Fruit fly (Drosophila melanogaster) whole organism, prepupa: ENCODE data around the gene Gr28b.
A peak's percentile ranks its signal among the peaks of the same experiment; 100 is the strongest.

ENCODE experiments used
- Blimp-1 ChIP-seq: fragments of 200-800 bp; sonication (Bioruptor generic); optimal IDR thresholded peaks from 3 replicates; lab custom pipeline; 2017; ENCODE audit warnings: missing biosample characterization, missing genetic modification characterization, mild to moderate bottlenecking, moderate library complexity, missing genetic modification reagents
- CG10669 ChIP-seq: fragments of 200-800 bp; sonication (Bioruptor generic); optimal IDR thresholded peaks from 3 replicates; lab custom pipeline; 2018; ENCODE audit warnings: missing biosample characterization, mild to moderate bottlenecking, missing genetic modification characterization, moderate library complexity
- CG11294 ChIP-seq: fragments of 200-800 bp; sonication (Bioruptor generic); IDR thresholded peaks from 2 replicates; pipeline ENCODE4 v1.3.6; 2022; ENCODE audit warnings: missing biosample characterization, missing genetic modification characterization
- CG11762 ChIP-seq: fragments of 200-800 bp; sonication (Bioruptor generic); optimal IDR thresholded peaks from 3 replicates; lab custom pipeline; 2016; ENCODE audit warnings: missing biosample characterization, missing genetic modification characterization; ENCODE audit not compliant: insufficient read depth
- CG11902 ChIP-seq: fragments of 200-800 bp; sonication (Bioruptor generic); optimal IDR thresholded peaks from 3 replicates; lab custom pipeline; 2016; ENCODE audit warnings: missing biosample characterization, missing genetic modification characterization
- CG15336 ChIP-seq: fragments of 200-800 bp; sonication (Bioruptor generic); IDR thresholded peaks from 2 replicates; pipeline ENCODE4 v1.3.6; 2022; ENCODE audit warnings: missing biosample characterization, missing genetic modification characterization
- CG1621 ChIP-seq: fragments of 200-800 bp; sonication (Bioruptor generic); optimal IDR thresholded peaks from 3 replicates; lab custom pipeline; 2018; ENCODE audit warnings: missing biosample characterization, mild to moderate bottlenecking, missing genetic modification characterization
- CG16779 ChIP-seq: fragments of 200-800 bp; sonication (Bioruptor generic); optimal IDR thresholded peaks from 3 replicates; lab custom pipeline; 2017; ENCODE audit warnings: missing biosample characterization, mild to moderate bottlenecking, missing genetic modification characterization
- CG31627 ChIP-seq: fragments of 200-800 bp; sonication (Bioruptor generic); optimal IDR thresholded peaks from 3 replicates; lab custom pipeline; 2016; ENCODE audit warnings: missing biosample characterization, missing genetic modification characterization
- CG3919 ChIP-seq: fragments of 200-800 bp; sonication (Bioruptor generic); optimal IDR thresholded peaks from 3 replicates; lab custom pipeline; 2016; ENCODE audit warnings: missing biosample characterization, missing genetic modification characterization
- CG4318 ChIP-seq: fragments of 200-800 bp; sonication (Bioruptor generic); optimal IDR thresholded peaks from 3 replicates; lab custom pipeline; 2017; ENCODE audit warnings: missing biosample characterization, mild to moderate bottlenecking, missing genetic modification characterization
- CG6163 ChIP-seq: fragments of 200-800 bp; sonication (Bioruptor generic); IDR thresholded peaks from 3 replicates; pipeline ENCODE4 v1.3.6; 2022; ENCODE audit warnings: missing biosample characterization, missing genetic modification characterization
- CG6792 ChIP-seq: fragments of 200-800 bp; sonication (Bioruptor generic); optimal IDR thresholded peaks from 3 replicates; lab custom pipeline; 2016; ENCODE audit warnings: missing biosample characterization, missing genetic modification characterization
- CG6808 ChIP-seq: fragments of 200-800 bp; sonication (Bioruptor generic); optimal IDR thresholded peaks from 3 replicates; lab custom pipeline; 2017; ENCODE audit warnings: missing biosample characterization, missing genetic modification characterization, mild to moderate bottlenecking, moderate library complexity, missing genetic modification reagents
- CG6854 ChIP-seq: fragments of 200-800 bp; sonication (Bioruptor generic); optimal IDR thresholded peaks from 2 replicates; lab custom pipeline; 2017; ENCODE audit warnings: missing biosample characterization, mild to moderate bottlenecking, missing genetic modification characterization
- CG7368 ChIP-seq: fragments of 200-800 bp; sonication (Bioruptor generic); optimal IDR thresholded peaks from 3 replicates; lab custom pipeline; 2016; ENCODE audit warnings: missing biosample characterization, missing genetic modification characterization
- CG8119 ChIP-seq: fragments of 200-800 bp; sonication (Bioruptor generic); IDR thresholded peaks from 3 replicates; pipeline ENCODE4 v1.3.6; 2022; ENCODE audit warnings: missing biosample characterization, missing genetic modification characterization
- CG8632 ChIP-seq: fragments of 200-800 bp; sonication (Bioruptor generic); optimal IDR thresholded peaks from 3 replicates; lab custom pipeline; 2016; ENCODE audit warnings: missing biosample characterization, missing genetic modification characterization
- CG9139 ChIP-seq: fragments of 200-800 bp; sonication (Bioruptor generic); optimal IDR thresholded peaks from 3 replicates; lab custom pipeline; 2017; ENCODE audit warnings: missing biosample characterization, mild to moderate bottlenecking, missing genetic modification characterization
- Eip75B ChIP-seq: fragments of 200-800 bp; sonication (Bioruptor generic); optimal IDR thresholded peaks from 3 replicates; lab custom pipeline; 2016; ENCODE audit warnings: missing biosample characterization, missing genetic modification characterization
- Eip93F ChIP-seq: fragments of 200-800 bp; sonication (Bioruptor generic); optimal IDR thresholded peaks from 2 replicates; lab custom pipeline; 2016; ENCODE audit warnings: missing biosample characterization, mild to moderate bottlenecking, missing genetic modification characterization
- Ets21C ChIP-seq: fragments of 200-800 bp; sonication (Bioruptor generic); optimal IDR thresholded peaks from 3 replicates; lab custom pipeline; 2016; ENCODE audit warnings: missing biosample characterization, missing genetic modification characterization
- Ets96B ChIP-seq: fragments of 200-800 bp; optimal IDR thresholded peaks from 2 replicates; lab custom pipeline; 2019; ENCODE audit warnings: missing biosample characterization, mild to moderate bottlenecking, missing genetic modification characterization, moderate library complexity
- Hr38 ChIP-seq: sonication (Bioruptor generic); optimal IDR thresholded peaks from 2 replicates; lab custom pipeline; 2016; ENCODE audit warnings: missing biosample characterization, missing genetic modification characterization
- Hr39 ChIP-seq: fragments of 200-800 bp; sonication (Bioruptor generic); optimal IDR thresholded peaks from 2 replicates; lab custom pipeline; 2016; ENCODE audit warnings: missing biosample characterization, missing genetic modification characterization
- Hr4 ChIP-seq: fragments of 200-800 bp; sonication (Bioruptor generic); optimal IDR thresholded peaks from 3 replicates; lab custom pipeline; 2016; ENCODE audit warnings: missing biosample characterization, missing genetic modification characterization
- OdsH ChIP-seq: fragments of 200-800 bp; sonication (Bioruptor generic); optimal IDR thresholded peaks from 3 replicates; lab custom pipeline; 2016; ENCODE audit warnings: missing biosample characterization, missing genetic modification characterization
- Smox ChIP-seq: fragments of 200-800 bp; sonication (Bioruptor generic); optimal IDR thresholded peaks from 3 replicates; lab custom pipeline; 2016; ENCODE audit warnings: missing biosample characterization, missing genetic modification characterization
- Sox102F ChIP-seq: fragments of 200-800 bp; sonication (Bioruptor generic); optimal IDR thresholded peaks from 2 replicates; lab custom pipeline; 2016; ENCODE audit warnings: missing biosample characterization, mild to moderate bottlenecking, missing genetic modification characterization
- Sox14 ChIP-seq: fragments of 200-800 bp; sonication (Bioruptor generic); optimal IDR thresholded peaks from 3 replicates; lab custom pipeline; 2016; ENCODE audit warnings: missing biosample characterization, missing genetic modification characterization
- Sox15 ChIP-seq: fragments of 200-800 bp; sonication (Bioruptor generic); optimal IDR thresholded peaks from 3 replicates; lab custom pipeline; 2016; ENCODE audit warnings: missing biosample characterization, missing genetic modification characterization
- acj6 ChIP-seq: fragments of 200-800 bp; sonication (Bioruptor generic); optimal IDR thresholded peaks from 3 replicates; lab custom pipeline; 2016; ENCODE audit warnings: missing biosample characterization, missing genetic modification characterization
- cyc ChIP-seq: fragments of 200-800 bp; sonication (Bioruptor generic); optimal IDR thresholded peaks from 3 replicates; lab custom pipeline; 2016; ENCODE audit warnings: missing biosample characterization, missing genetic modification characterization
- eg ChIP-seq: fragments of 200-800 bp; sonication (Bioruptor generic); IDR thresholded peaks from 3 replicates; pipeline ENCODE4 v1.3.6; 2022; ENCODE audit warnings: missing biosample characterization, missing genetic modification characterization
- esn ChIP-seq: fragments of 200-800 bp; sonication (Bioruptor generic); optimal IDR thresholded peaks from 2 replicates; lab custom pipeline; 2016; ENCODE audit warnings: missing biosample characterization, mild to moderate bottlenecking, missing genetic modification characterization, moderate library complexity
- fd59A ChIP-seq: fragments of 200-800 bp; sonication (Bioruptor generic); optimal IDR thresholded peaks from 2 replicates; lab custom pipeline; 2017; ENCODE audit warnings: missing biosample characterization, mild to moderate bottlenecking, missing genetic modification characterization, missing genetic modification reagents
- fd85E ChIP-seq: fragments of 200-800 bp; sonication (Bioruptor generic); optimal IDR thresholded peaks from 3 replicates; lab custom pipeline; 2016; ENCODE audit warnings: missing biosample characterization, missing genetic modification characterization
- lz ChIP-seq: fragments of 200-800 bp; sonication (Bioruptor generic); optimal IDR thresholded peaks from 3 replicates; lab custom pipeline; 2016; ENCODE audit warnings: missing biosample characterization, missing genetic modification characterization
- pdm3 ChIP-seq: fragments of 200-800 bp; sonication (Bioruptor generic); optimal IDR thresholded peaks from 3 replicates; lab custom pipeline; 2016; ENCODE audit warnings: missing biosample characterization, missing genetic modification characterization
- salr ChIP-seq, 2 experiments: fragments of 200-800 bp; sonication (Bioruptor generic); optimal IDR thresholded peaks; 3 replicates each; lab custom pipeline; 2016 to 2018; ENCODE audit warnings: missing biosample characterization in 2 of 2, missing genetic modification characterization in 2 of 2, mild to moderate bottlenecking in 1 of 2
- ss ChIP-seq, 2 experiments: fragments of 200-800 bp; sonication (Bioruptor generic); optimal IDR thresholded peaks; 2 replicates in 1 of 2; 3 replicates in 1 of 2; lab custom pipeline; 2017 to 2018; ENCODE audit warnings: mild to moderate bottlenecking in 2 of 2, missing biosample characterization in 2 of 2, missing genetic modification characterization in 2 of 2, moderate library complexity in 1 of 2
- svp ChIP-seq: fragments of 200-800 bp; sonication (Bioruptor generic); peaks from one replicate; lab custom pipeline; 2016; ENCODE audit warnings: missing biosample characterization, missing genetic modification characterization

Gr28b gene

DNA sequence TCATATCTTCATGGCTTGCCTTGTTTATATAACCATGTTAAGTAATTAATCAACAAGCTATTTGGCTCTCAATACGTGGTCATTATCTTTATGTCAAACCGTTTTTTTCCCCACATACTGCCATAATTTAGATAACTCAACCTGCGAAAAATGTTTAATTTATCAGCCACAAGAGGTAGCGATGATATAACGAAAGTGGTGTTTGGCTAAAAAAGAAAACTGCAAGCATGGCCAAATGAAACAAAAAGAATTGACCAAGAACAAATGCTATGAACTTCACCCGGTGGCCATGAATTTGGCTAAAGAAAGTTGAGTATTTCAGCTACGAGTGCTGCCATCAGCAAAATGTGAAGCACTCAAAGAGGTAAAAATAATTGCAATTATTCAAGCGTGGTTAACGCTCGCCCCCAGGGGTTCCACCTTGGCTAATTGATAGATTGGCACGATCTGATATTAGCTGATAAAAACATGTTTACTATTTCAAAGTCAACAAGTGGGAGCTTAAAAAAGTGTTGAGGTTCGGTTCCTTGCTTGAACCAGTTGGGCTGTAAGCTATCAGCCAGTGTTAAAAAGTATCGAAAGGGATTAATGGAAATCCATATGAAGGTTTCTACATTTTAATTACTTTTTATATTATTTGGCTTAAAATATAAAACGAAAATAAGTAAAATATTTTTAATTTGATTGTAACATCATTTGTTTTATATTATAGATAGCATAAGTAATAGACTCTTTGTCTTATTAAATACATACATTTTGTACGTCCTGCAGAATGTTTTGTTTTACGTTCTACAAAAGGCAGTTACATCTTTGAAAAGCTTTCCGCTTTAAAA lies 25.3 kb downstream of the Gr28b start (continued):
- no peak for TF ChIP-seq Smox (GFP tag; lab: Kevin White, UChicago)
- no peak for TF ChIP-seq CG15336
- no peak for TF ChIP-seq Ets96B (tag; lab: Kevin White, UChicago)
- TF ChIP-seq CG6854 (GFP tag; lab: Kevin White, UChicago) = no peak
- TF ChIP-seq ss (GFP tag; optimal IDR thresholded peaks at IDR 0.05; lab: Kevin White, UChicago) = peak in 1 of 2 experiments; percentile 3
- no peak for TF ChIP-seq CG11762 (GFP tag; lab: Kevin White, UChicago)
- TF ChIP-seq fd85E (GFP tag; lab: Kevin White, UChicago) = no peak
- no peak for TF ChIP-seq fd59A (GFP tag; lab: Kevin White, UChicago)
- TF ChIP-seq eg (GFP tag; lab: Robert Waterston, UW) = no peak
- TF ChIP-seq acj6 (GFP tag; lab: Kevin White, UChicago) = peak; percentile 37
- TF ChIP-seq esn (GFP tag; lab: Kevin White, UChicago) = no peak
- no peak for TF ChIP-seq CG11294
- no peak for TF ChIP-seq CG8119 (GFP tag; lab: Robert Waterston, UW)
- no peak for TF ChIP-seq Sox102F (GFP tag; lab: Kevin White, UChicago)
- peak; percentile 19 for TF ChIP-seq OdsH (GFP tag; lab: Kevin White, UChicago)
- no peak for TF ChIP-seq Eip93F (GFP tag; lab: Kevin White, UChicago)
- no peak for TF ChIP-seq CG16779 (tag; lab: Kevin White, UChicago)
- TF ChIP-seq pdm3 (GFP tag; lab: Kevin White, UChicago) = no peak
- TF ChIP-seq CG9139 (GFP tag; lab: Kevin White, UChicago) = no peak
- no peak for TF ChIP-seq Blimp-1

DNA sequence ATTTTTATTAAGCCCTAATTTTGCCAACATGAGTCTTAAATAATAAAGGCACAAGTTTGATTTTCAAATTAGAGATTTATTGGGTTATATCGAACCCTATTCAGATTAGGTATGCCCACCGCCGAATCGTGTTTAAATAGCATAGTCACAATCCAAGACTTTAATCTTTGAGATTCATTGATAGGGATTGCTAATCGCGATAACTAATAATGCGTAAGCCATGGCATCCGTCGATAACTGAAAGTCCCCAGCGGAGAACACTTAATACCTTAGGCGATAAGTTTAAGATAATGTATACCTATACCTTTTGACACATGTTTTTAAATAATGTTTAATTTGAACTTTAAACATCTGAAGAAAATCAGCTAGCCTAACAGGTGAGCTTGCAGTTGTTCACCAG lies 26.6 kb downstream of the Gr28b start:
- no peak for TF ChIP-seq ss (GFP tag; optimal IDR thresholded peaks at IDR 0.05; lab: Kevin White, UChicago)
- no peak for TF ChIP-seq svp (GFP tag; lab: Kevin White, UChicago)
- TF ChIP-seq CG1621 (tag; lab: Kevin White, UChicago) = no peak
- no peak for TF ChIP-seq CG6792 (GFP tag; lab: Kevin White, UChicago)
- no peak for TF ChIP-seq CG6808 (GFP tag; lab: Kevin White, UChicago)
- no peak for TF ChIP-seq CG8119 (GFP tag; lab: Robert Waterston, UW)
- no peak for TF ChIP-seq Ets21C
- no peak for TF ChIP-seq Sox102F (GFP tag; lab: Kevin White, UChicago)
- TF ChIP-seq Ets96B (tag; lab: Kevin White, UChicago) = no peak
- TF ChIP-seq lz (GFP tag; lab: Kevin White, UChicago) = no peak
- no peak for TF ChIP-seq Eip75B (GFP tag; lab: Kevin White, UChicago)
- TF ChIP-seq acj6 (GFP tag; lab: Kevin White, UChicago) = no peak
- no peak for TF ChIP-seq pdm3 (GFP tag; lab: Kevin White, UChicago)

- no peak for TF ChIP-seq CG11294
- peak; percentile 44 for TF ChIP-seq Sox14 (GFP tag; lab: Kevin White, UChicago)
- peak; percentile 14 for TF ChIP-seq Hr4 (GFP tag; lab: Kevin White, UChicago)
- TF ChIP-seq esn (GFP tag; lab: Kevin White, UChicago) = peak; percentile 57
- TF ChIP-seq Eip75B (GFP tag; lab: Kevin White, UChicago) = no peak
- no peak for TF ChIP-seq Ets21C
- no peak for TF ChIP-seq CG31627 (GFP tag; lab: Kevin White, UChicago)
- TF ChIP-seq CG8632 (GFP tag; lab: Kevin White, UChicago) = no peak
- TF ChIP-seq CG7368 (GFP tag; lab: Kevin White, UChicago) = peak; percentile 6
- TF ChIP-seq Blimp-1 = no peak
- TF ChIP-seq cyc (GFP tag; lab: Kevin White, UChicago) = peak; percentile 20
- no peak for TF ChIP-seq CG4318 (GFP tag; lab: Kevin White, UChicago)
- peak; percentile 36 for TF ChIP-seq CG6792 (GFP tag; lab: Kevin White, UChicago)
- peak; percentile 60; the same call in 2 of the 3 replicates for TF ChIP-seq eg (GFP tag; lab: Robert Waterston, UW)
- no peak for TF ChIP-seq pdm3 (GFP tag; lab: Kevin White, UChicago)
- TF ChIP-seq ss (GFP tag; optimal IDR thresholded peaks at IDR 0.05; lab: Kevin White, UChicago) = peak; percentile 12 to 57
- TF ChIP-seq Hr38 (GFP tag; lab: Kevin White, UChicago) = no peak
- TF ChIP-seq OdsH (GFP tag; lab: Kevin White, UChicago) = peak; percentile 35
- no peak for TF ChIP-seq CG11902 (GFP tag; lab: Kevin White, UChicago)
- TF ChIP-seq acj6 (GFP tag; lab: Kevin White, UChicago) = no peak
- no peak for TF ChIP-seq CG3919 (GFP tag; lab: Kevin White, UChicago)
- no peak for TF ChIP-seq CG6163 (GFP tag; lab: Robert Waterston, UW)
- TF ChIP-seq Eip93F (GFP tag; lab: Kevin White, UChicago) = no peak
- no peak for TF ChIP-seq salr (GFP tag; optimal IDR thresholded peaks at IDR 0.05; lab: Kevin White, UChicago)
- TF ChIP-seq CG9139 (GFP tag; lab: Kevin White, UChicago) = peak; percentile 45
- TF ChIP-seq Hr39 (GFP tag; lab: Kevin White, UChicago) = no peak
- peak; percentile 14 for TF ChIP-seq CG11762 (GFP tag; lab: Kevin White, UChicago)
- TF ChIP-seq Sox15 (GFP tag; lab: Kevin White, UChicago) = no peak
- TF ChIP-seq CG10669 (GFP tag; lab: Kevin White, UChicago) = peak; percentile 11
Observed at dm6 chr2L:7434737-7435356, 27.2 kb downstream of the Gr28b start.
